Worm (Caenorhabditis elegans) whole organism, L4 larva: ENCODE measurements around the gene seb-3.
A peak's percentile ranks its signal among the peaks of the same experiment; 100 is the strongest.

Experiments
- F37D6.2 ChIP-seq: sonication (generic microtip); optimal IDR thresholded peaks from 2 replicates; lab custom pipeline; 2016; ENCODE audit warnings: mild to moderate bottlenecking, missing genetic modification characterization, missing compliant biosample characterization
- R02D3.7 ChIP-seq: fragments of 150-350 bp; sonication (generic microtip); optimal IDR thresholded peaks from 3 replicates; lab custom pipeline; 2014; ENCODE audit warnings: missing biosample characterization, missing genetic modification characterization
- T26A8.4 ChIP-seq: fragments of 200-800 bp; sonication (Bioruptor generic); IDR thresholded peaks from 2 replicates; pipeline ENCODE4 v1.3.6; 2022; ENCODE audit warnings: missing genetic modification characterization, missing compliant biosample characterization
- arid-1 ChIP-seq: fragments of 200-800 bp; sonication (Bioruptor generic); conservative IDR thresholded peaks from 2 replicates; pipeline ENCODE4 v1.3.6; 2022; ENCODE audit warnings: missing genetic modification reagents, missing genetic modification characterization, missing compliant biosample characterization
- attf-4 ChIP-seq: sonication (generic microtip); optimal IDR thresholded peaks from 3 replicates; lab custom pipeline; 2017; ENCODE audit warnings: missing biosample characterization, missing genetic modification characterization
- ceh-20 ChIP-seq: fragments of 200-800 bp; sonication (Bioruptor generic); IDR thresholded peaks from 2 replicates; pipeline ENCODE4 v1.3.6; 2022; ENCODE audit warnings: missing genetic modification reagents, missing genetic modification characterization, missing compliant biosample characterization
- ceh-28 ChIP-seq: fragments of 150-350 bp; optimal IDR thresholded peaks from 2 replicates; lab custom pipeline; 2014; ENCODE audit warnings: missing biosample characterization, missing genetic modification reagents, missing genetic modification characterization
- ceh-62 ChIP-seq: sonication (generic microtip); optimal IDR thresholded peaks from 2 replicates; lab custom pipeline; 2017; ENCODE audit warnings: missing biosample characterization, missing genetic modification characterization
- ceh-82 ChIP-seq: sonication (generic microtip); optimal IDR thresholded peaks from 2 replicates; lab custom pipeline; 2017; ENCODE audit warnings: missing biosample characterization, missing genetic modification characterization
- ctbp-1 ChIP-seq: fragments of 200-800 bp; sonication (Bioruptor generic); IDR thresholded peaks from 2 replicates; pipeline ENCODE4 v1.3.6; 2022; ENCODE audit warnings: missing genetic modification reagents, missing genetic modification characterization, missing compliant biosample characterization
- daf-12 ChIP-seq: fragments of 150-350 bp; optimal IDR thresholded peaks from 2 replicates; lab custom pipeline; 2014; ENCODE audit warnings: missing biosample characterization, missing genetic modification reagents, missing genetic modification characterization
- daf-19 ChIP-seq: fragments of 200-800 bp; sonication (Bioruptor generic); conservative IDR thresholded peaks from 2 replicates; pipeline ENCODE4 v1.3.6; 2022; ENCODE audit warnings: missing genetic modification characterization, missing compliant biosample characterization
- daf-8 ChIP-seq: fragments of 200-800 bp; sonication (Bioruptor generic); IDR thresholded peaks from 2 replicates; pipeline ENCODE4 v1.3.6; 2022; ENCODE audit warnings: missing genetic modification characterization, missing compliant biosample characterization
- dmd-6 ChIP-seq: fragments of 200-800 bp; sonication (Bioruptor generic); IDR thresholded peaks from 2 replicates; pipeline ENCODE4 v1.3.6; 2022; ENCODE audit warnings: missing genetic modification reagents, missing genetic modification characterization, missing compliant biosample characterization
- dve-1 ChIP-seq: sonication (generic microtip); optimal IDR thresholded peaks from 2 replicates; lab custom pipeline; 2017; ENCODE audit warnings: antibody characterized with exemption, mild to moderate bottlenecking, missing genetic modification characterization, missing compliant biosample characterization; ENCODE audit not compliant: insufficient read depth
- hlh-11 ChIP-seq: fragments of 200-800 bp; sonication (Bioruptor generic); optimal IDR thresholded peaks from 2 replicates; lab custom pipeline; 2018; ENCODE audit warnings: mild to moderate bottlenecking, missing genetic modification characterization, missing compliant biosample characterization
- hlh-30 ChIP-seq: sonication (generic microtip); optimal IDR thresholded peaks from 2 replicates; lab custom pipeline; 2017; ENCODE audit warnings: antibody characterized with exemption, mild to moderate bottlenecking, missing genetic modification characterization, missing compliant biosample characterization; ENCODE audit not compliant: insufficient read depth
- hmg-1.1 ChIP-seq: fragments of 200-800 bp; sonication (Bioruptor generic); IDR thresholded peaks from 2 replicates; pipeline ENCODE4 v1.3.6; 2022; ENCODE audit warnings: missing genetic modification reagents, missing genetic modification characterization, missing compliant biosample characterization
- lim-7 ChIP-seq: fragments of 200-800 bp; sonication (Bioruptor generic); IDR thresholded peaks from 2 replicates; pipeline ENCODE4 v1.3.6; 2022; ENCODE audit warnings: missing genetic modification characterization, missing compliant biosample characterization
- lin-1 ChIP-seq: fragments of 200-800 bp; sonication (Bioruptor generic); IDR thresholded peaks from 2 replicates; pipeline ENCODE4 v1.3.6; 2022; ENCODE audit warnings: missing genetic modification reagents, missing genetic modification characterization, missing compliant biosample characterization
- lin-13 ChIP-seq: fragments of 150-350 bp; optimal IDR thresholded peaks from 2 replicates; lab custom pipeline; 2014; ENCODE audit warnings: missing biosample characterization, missing genetic modification reagents, missing genetic modification characterization
- lin-29 ChIP-seq: fragments of 200-800 bp; sonication (Bioruptor generic); IDR thresholded peaks from 2 replicates; pipeline ENCODE4 v1.3.6; 2022; ENCODE audit warnings: missing genetic modification reagents, missing genetic modification characterization, missing compliant biosample characterization
- lin-38 ChIP-seq: fragments of 200-800 bp; sonication (Bioruptor generic); IDR thresholded peaks from 2 replicates; pipeline ENCODE4 v1.3.6; 2022; ENCODE audit warnings: missing genetic modification reagents, missing genetic modification characterization, missing compliant biosample characterization
- lin-39 ChIP-seq: fragments of 150-350 bp; optimal IDR thresholded peaks from 2 replicates; lab custom pipeline; 2014; ENCODE audit warnings: missing biosample characterization, missing genetic modification reagents, missing genetic modification characterization
- mdt-29 ChIP-seq: fragments of 200-800 bp; sonication (Bioruptor generic); IDR thresholded peaks from 2 replicates; pipeline ENCODE4 v1.3.6; 2022; ENCODE audit warnings: missing genetic modification reagents, missing genetic modification characterization, missing compliant biosample characterization
- mep-1 ChIP-seq: fragments of 150-350 bp; sonication (generic microtip); optimal IDR thresholded peaks from 3 replicates; lab custom pipeline; 2014; ENCODE audit warnings: missing biosample characterization, missing genetic modification characterization
- mes-2 ChIP-seq: sonication (generic microtip); optimal IDR thresholded peaks from 2 replicates; lab custom pipeline; 2016; ENCODE audit warnings: missing genotype, mild to moderate bottlenecking, missing genetic modification characterization, missing compliant biosample characterization; ENCODE audit not compliant: poor library complexity, severe bottlenecking
- mxl-3 ChIP-seq: fragments of 200-800 bp; sonication (Bioruptor generic); optimal IDR thresholded peaks from 2 replicates; lab custom pipeline; 2018; ENCODE audit warnings: mild to moderate bottlenecking, missing genetic modification characterization, missing compliant biosample characterization
- nhr-102 ChIP-seq: sonication (generic microtip); optimal IDR thresholded peaks from 2 replicates; lab custom pipeline; 2016; ENCODE audit warnings: mild to moderate bottlenecking, missing genetic modification characterization, moderate library complexity, missing compliant biosample characterization
- nhr-237 ChIP-seq: sonication (generic microtip); optimal IDR thresholded peaks from 2 replicates; lab custom pipeline; 2017; ENCODE audit warnings: missing biosample characterization, missing genetic modification characterization
- nhr-25 ChIP-seq: sonication (generic microtip); optimal IDR thresholded peaks from 2 replicates; lab custom pipeline; 2017; ENCODE audit warnings: missing genetic modification characterization, mild to moderate bottlenecking, missing compliant biosample characterization, antibody characterized with exemption, moderate library complexity, borderline replicate concordance; ENCODE audit not compliant: insufficient read depth
- nhr-48 ChIP-seq: sonication (generic microtip); optimal IDR thresholded peaks from 2 replicates; lab custom pipeline; 2016; ENCODE audit warnings: mild to moderate bottlenecking, missing genetic modification characterization, missing compliant biosample characterization
- nhr-76 ChIP-seq: fragments of 150-350 bp; optimal IDR thresholded peaks from 2 replicates; lab custom pipeline; 2014; ENCODE audit warnings: missing biosample characterization, missing genetic modification characterization
- nhr-77 ChIP-seq: fragments of 150-350 bp; optimal IDR thresholded peaks from 2 replicates; lab custom pipeline; 2014; ENCODE audit warnings: missing biosample characterization, missing genetic modification characterization
- pha-4 ChIP-seq, 2 experiments: fragments of 150-350 bp in 1 of 2; fragments of 200-800 bp in 1 of 2; sonication (Bioruptor generic) in 1 of 2; IDR thresholded peaks in 1 of 2; optimal IDR thresholded peaks in 1 of 2; 2 replicates each; pipeline versions ENCODE4 v1.3.6 to Lab custom; 2014 to 2022; ENCODE audit warnings: missing genetic modification characterization in 2 of 2, missing genetic modification reagents in 2 of 2, missing biosample characterization in 1 of 2, missing compliant biosample characterization in 1 of 2
- php-3 ChIP-seq: fragments of 200-800 bp; sonication (Bioruptor generic); IDR thresholded peaks from 2 replicates; pipeline ENCODE4 v1.3.6; 2022; ENCODE audit warnings: missing genetic modification reagents, missing genetic modification characterization, missing compliant biosample characterization
- pqm-1 ChIP-seq: sonication (generic microtip); optimal IDR thresholded peaks from 2 replicates; lab custom pipeline; 2017; ENCODE audit warnings: missing biosample characterization, missing genetic modification characterization
- saeg-2 ChIP-seq: fragments of 200-800 bp; sonication (Bioruptor generic); IDR thresholded peaks from 2 replicates; pipeline ENCODE4 v1.3.6; 2022; ENCODE audit warnings: missing genetic modification reagents, missing genetic modification characterization, missing compliant biosample characterization
- sdz-12 ChIP-seq: fragments of 200-800 bp; sonication (Bioruptor generic); optimal IDR thresholded peaks from 2 replicates; lab custom pipeline; 2018; ENCODE audit warnings: mild to moderate bottlenecking, missing genetic modification characterization, missing compliant biosample characterization
- set-16 ChIP-seq: fragments of 200-800 bp; sonication (Bioruptor generic); IDR thresholded peaks from 2 replicates; pipeline ENCODE4 v1.3.6; 2022; ENCODE audit warnings: missing genetic modification reagents, missing genetic modification characterization, missing compliant biosample characterization
- spr-1 ChIP-seq: sonication (generic microtip); optimal IDR thresholded peaks from 2 replicates; lab custom pipeline; 2016; ENCODE audit warnings: mild to moderate bottlenecking, missing genetic modification characterization, missing compliant biosample characterization
- spr-3 ChIP-seq: fragments of 200-800 bp; sonication (Bioruptor generic); optimal IDR thresholded peaks from 2 replicates; lab custom pipeline; 2018; ENCODE audit warnings: mild to moderate bottlenecking, missing genetic modification characterization, missing compliant biosample characterization
- tra-1 ChIP-seq: fragments of 200-800 bp; sonication (Bioruptor generic); IDR thresholded peaks from 2 replicates; pipeline ENCODE4 v1.3.6; 2022; ENCODE audit warnings: missing genetic modification reagents, missing genetic modification characterization, missing compliant biosample characterization
- unc-130 ChIP-seq: sonication (generic microtip); optimal IDR thresholded peaks from 2 replicates; lab custom pipeline; 2016; ENCODE audit warnings: missing genetic modification reagents, missing genetic modification characterization, missing compliant biosample characterization
- vab-7 ChIP-seq: fragments of 200-800 bp; sonication (Bioruptor generic); IDR thresholded peaks from 2 replicates; pipeline ENCODE4 v1.3.6; 2022; ENCODE audit warnings: missing genetic modification reagents, missing genetic modification characterization, missing compliant biosample characterization
- zip-2 ChIP-seq: fragments of 150-350 bp; optimal IDR thresholded peaks from 2 replicates; lab custom pipeline; 2014; ENCODE audit warnings: missing biosample characterization, missing genetic modification characterization

Gene seb-3

DNA sequence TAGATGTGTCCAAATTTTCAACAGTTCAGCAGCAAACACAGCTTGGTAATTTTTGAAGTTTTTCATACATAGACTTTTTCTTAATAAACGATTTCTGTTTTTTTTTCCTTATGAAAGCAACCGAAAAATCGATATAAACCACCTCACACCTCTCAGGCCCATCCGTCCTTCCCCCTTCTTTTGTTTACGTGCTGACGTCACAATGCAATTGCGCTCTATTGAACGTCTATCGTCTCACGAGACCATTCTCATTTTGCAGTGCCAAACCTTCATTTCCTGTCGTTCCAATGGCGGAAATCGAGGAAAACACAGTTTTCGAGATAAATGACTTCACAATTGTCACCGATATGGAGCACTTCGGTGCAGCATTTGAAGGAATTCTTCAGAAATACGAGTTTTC is 42.8 kb upstream of the seb-3 start, which contains the start of gene rbg-1 (continued):
- peak; percentile 58; the same call in 1 of the 2 replicates for TF ChIP-seq ctbp-1 (GFP tag; lab: Robert Waterston, UW)
- TF ChIP-seq arid-1 = no peak
- no peak for TF ChIP-seq unc-130 (GFP tag; lab: Kevin White, UChicago)
- no peak for TF ChIP-seq ceh-62 (tag; lab: Kevin White, UChicago)
- no peak for TF ChIP-seq spr-1 (tag; lab: Kevin White, UChicago)
- TF ChIP-seq mep-1 (tag; lab: Kevin White, UChicago) = peak; percentile 84
- peak; percentile 62 for TF ChIP-seq mxl-3 (GFP tag; lab: Kevin White, UChicago)
- peak; percentile 37 for TF ChIP-seq ceh-28 (tag; lab: Kevin White, UChicago)
- no peak for TF ChIP-seq nhr-237
- TF ChIP-seq nhr-102 (tag; lab: Kevin White, UChicago) = peak; percentile 45
- TF ChIP-seq nhr-25 (tag; lab: Kevin White, UChicago) = peak; percentile 47
- no peak for TF ChIP-seq mdt-29 (GFP tag; lab: Robert Waterston, UW)
- TF ChIP-seq php-3 (GFP tag; lab: Robert Waterston, UW) = no peak
- TF ChIP-seq nhr-76 = no peak
- peak; percentile 81 for TF ChIP-seq hlh-11 (tag; lab: Kevin White, UChicago)
- peak; percentile 59 for TF ChIP-seq hmg-1.1
- TF ChIP-seq F37D6.2 (tag; lab: Kevin White, UChicago) = no peak
- TF ChIP-seq lim-7 (GFP tag; lab: Robert Waterston, UW) = no peak
- no peak for TF ChIP-seq attf-4
- TF ChIP-seq pha-4 (GFP tag; IDR thresholded peaks at IDR 0.05; lab: Robert Waterston, UW) = no peak
- TF ChIP-seq pha-4 (tag; optimal IDR thresholded peaks at IDR 0.05; lab: Kevin White, UChicago) = peak; percentile 98
- no peak for TF ChIP-seq lin-39 (tag; lab: Kevin White, UChicago)
- no peak for TF ChIP-seq daf-8 (GFP tag; lab: Robert Waterston, UW)
- TF ChIP-seq saeg-2 (GFP tag; lab: Robert Waterston, UW) = no peak
- TF ChIP-seq pqm-1 (tag; lab: Kevin White, UChicago) = peak; percentile 28
- peak; percentile 76 for TF ChIP-seq dve-1 (tag; lab: Kevin White, UChicago)
- no peak for TF ChIP-seq sdz-12 (GFP tag; lab: Kevin White, UChicago)
- TF ChIP-seq lin-13 (GFP tag; lab: Kevin White, UChicago) = peak; percentile 65
- TF ChIP-seq mes-2 (tag; lab: Kevin White, UChicago) = peak; percentile 85
- TF ChIP-seq zip-2 (tag; lab: Kevin White, UChicago) = no peak
- no peak for TF ChIP-seq nhr-48 (tag; lab: Kevin White, UChicago)
- TF ChIP-seq hlh-30 = peak; percentile 97
- no peak for TF ChIP-seq daf-19 (GFP tag; lab: Robert Waterston, UW)
- no peak for TF ChIP-seq lin-29 (GFP tag; lab: Robert Waterston, UW)
- 0 out of 2 replicates have a peak, but pooled peaks have one; percentile 21 for TF ChIP-seq ceh-20 (GFP tag; lab: Robert Waterston, UW)
- peak; percentile 95 for TF ChIP-seq lin-38 (GFP tag; lab: Robert Waterston, UW)
- TF ChIP-seq T26A8.4 = peak; percentile 71
- no peak for TF ChIP-seq spr-3
- peak; percentile 69 for TF ChIP-seq nhr-77 (tag; lab: Kevin White, UChicago)
- 0 out of 2 replicates have a peak, but pooled peaks have one; percentile 53 for TF ChIP-seq tra-1
- TF ChIP-seq ceh-82 = no peak
- peak; percentile 61; the same call in 1 of the 2 replicates for TF ChIP-seq lin-1 (GFP tag; lab: Robert Waterston, UW)
- TF ChIP-seq set-16 = no peak
- TF ChIP-seq R02D3.7 (tag; lab: Kevin White, UChicago) = no peak
- peak; percentile 66 for TF ChIP-seq dmd-6
- no peak for TF ChIP-seq vab-7 (GFP tag; lab: Robert Waterston, UW)
- TF ChIP-seq daf-12 = no peak
